Fruit fly (Drosophila melanogaster): ENCODE data around the gene CG12535.

Gene CG12535

dm6 chrX:3363676-3364075 lies 85.1 kb downstream of the CG12535 start (continued):
- TF ChIP-seq kay (GFP tag; optimal IDR thresholded peaks at IDR 0.05), result peak; percentile 38
- no peak for TF ChIP-seq sens-2 (GFP tag; IDR thresholded peaks at IDR 0.05)
- no peak for TF ChIP-seq CG10654 (GFP tag; optimal IDR thresholded peaks at IDR 0.05)
- peak; percentile 51 for TF ChIP-seq CG10979 (tag; optimal IDR thresholded peaks at IDR 0.05)
- TF ChIP-seq shn (GFP tag; optimal IDR thresholded peaks at IDR 0.05), result peak; percentile 49
- peak; percentile 18 for TF ChIP-seq CG14710 (tag; optimal IDR thresholded peaks at IDR 0.05)
- peak; percentile 74 for TF ChIP-seq CG7786 (GFP tag; optimal IDR thresholded peaks at IDR 0.05)
- no peak for TF ChIP-seq Elba2 (GFP tag; optimal IDR thresholded peaks at IDR 0.05)
- peak; percentile 27 for TF ChIP-seq pum (GFP tag; optimal IDR thresholded peaks at IDR 0.05)
- TF ChIP-seq Lpt (GFP tag; optimal IDR thresholded peaks at IDR 0.05), result no peak
- TF ChIP-seq kah (GFP tag; optimal IDR thresholded peaks at IDR 0.05), result no peak
- 0 out of 3 replicates have a peak, but pooled peaks have one; percentile 9 for TF ChIP-seq gce (GFP tag; IDR thresholded peaks at IDR 0.05)
- no peak for TF ChIP-seq CG13296 (GFP tag; optimal IDR thresholded peaks at IDR 0.05)
- peak; percentile 32 for TF ChIP-seq CG12299 (tag; optimal IDR thresholded peaks at IDR 0.05)
- TF ChIP-seq Hr51 (GFP tag; optimal IDR thresholded peaks at IDR 0.05), result peak; percentile 1 to 67
- peak; percentile 8 for TF ChIP-seq CG18764 (GFP tag; optimal IDR thresholded peaks at IDR 0.05)
- no peak for TF ChIP-seq CG33557 (GFP tag; optimal IDR thresholded peaks at IDR 0.05)
- TF ChIP-seq C15 (GFP tag; IDR thresholded peaks at IDR 0.05), result 0 out of 3 replicates have a peak, but pooled peaks have one; percentile 43
- TF ChIP-seq stc (GFP tag; IDR thresholded peaks at IDR 0.05), result peak; percentile 48
- TF ChIP-seq PHDP (tag; optimal IDR thresholded peaks at IDR 0.05), result peak; percentile 68
- peak; percentile 61 for TF ChIP-seq eyg (GFP tag; optimal IDR thresholded peaks at IDR 0.05)
- no peak for TF ChIP-seq psq (GFP tag; optimal IDR thresholded peaks at IDR 0.05)
- TF ChIP-seq CG9817 (tag; optimal IDR thresholded peaks at IDR 0.05), result peak; percentile 73
- no peak for TF ChIP-seq Hmx (GFP tag; optimal IDR thresholded peaks at IDR 0.05)
- TF ChIP-seq Dad (GFP tag; optimal IDR thresholded peaks at IDR 0.05), result peak; percentile 34
- TF ChIP-seq CG11696 (GFP tag; IDR thresholded peaks at IDR 0.05), result 0 out of 2 replicates have a peak, but pooled peaks have one; percentile 34
- TF ChIP-seq Opbp (GFP tag; IDR thresholded peaks at IDR 0.05; ENCODE audit: partially characterized antibody), result no peak
- TF ChIP-seq Bgb (GFP tag; IDR thresholded peaks at IDR 0.05; ENCODE audit: partially characterized antibody), result no peak
- peak; percentile 63 for TF ChIP-seq gsb (GFP tag; IDR thresholded peaks at IDR 0.05)
- peak; percentile 63 for TF ChIP-seq CrebB (tag; optimal IDR thresholded peaks at IDR 0.05)
- peak; percentile 55 for TF ChIP-seq CG4424 (GFP tag; optimal IDR thresholded peaks at IDR 0.05)
- no peak for TF ChIP-seq Sry-β (GFP tag; optimal IDR thresholded peaks at IDR 0.05)
- peak; percentile 83 for TF ChIP-seq lmd (GFP tag; IDR thresholded peaks at IDR 0.05)
- TF ChIP-seq sob (GFP tag; IDR thresholded peaks at IDR 0.05), result peak; percentile 88
- peak; percentile 36 for TF ChIP-seq Mad (GFP tag; optimal IDR thresholded peaks at IDR 0.05)
- no peak for TF ChIP-seq CG13424 (tag; optimal IDR thresholded peaks at IDR 0.05)
- peak; percentile 16 for TF ChIP-seq CG6765 (GFP tag; optimal IDR thresholded peaks at IDR 0.05)
- TF ChIP-seq esg (GFP tag; conservative IDR thresholded peaks at IDR 0.05), result 0 out of 2 replicates have a peak, but pooled peaks have one; percentile 31
- TF ChIP-seq CG7963 (GFP tag; IDR thresholded peaks at IDR 0.05; ENCODE audit: partially characterized antibody), result no peak
- TF ChIP-seq CG4617 (GFP tag; optimal IDR thresholded peaks at IDR 0.05; ENCODE audit: borderline replicate concordance), result no peak
- no peak for TF ChIP-seq Vsx1 (GFP tag; optimal IDR thresholded peaks at IDR 0.05)
- no peak for TF ChIP-seq CG14050 (GFP tag; IDR thresholded peaks at IDR 0.05)
- peak; percentile 81 for TF ChIP-seq caup (GFP tag; optimal IDR thresholded peaks at IDR 0.05; ENCODE audit: severe bottlenecking)
- TF ChIP-seq ewg (GFP tag; optimal IDR thresholded peaks at IDR 0.05), result no peak
- TF ChIP-seq trh (GFP tag; optimal IDR thresholded peaks at IDR 0.05), result no peak
- peak; percentile 58 for TF ChIP-seq maf-S (GFP tag; optimal IDR thresholded peaks at IDR 0.05)
- TF ChIP-seq CG10267 (tag; optimal IDR thresholded peaks at IDR 0.05), result peak; percentile 37
- peak; percentile 51 for TF ChIP-seq luna (GFP tag; optimal IDR thresholded peaks at IDR 0.05)
- peak; percentile 94 for TF ChIP-seq gro (GFP tag; optimal IDR thresholded peaks at IDR 0.05)
- TF ChIP-seq Gsc (GFP tag; IDR thresholded peaks at IDR 0.05), result no peak
- TF ChIP-seq Abd-B (GFP tag; optimal IDR thresholded peaks at IDR 0.05), result peak; percentile 29
